Worm (Caenorhabditis elegans): Measurements from ENCODE around the gene acc-3.

ce11 chrX:4698271-4698670 lies 29.0 kb downstream of the acc-3 start:
- TF ChIP-seq tbx-8 (GFP tag; optimal IDR thresholded peaks at IDR 0.05) = no peak
- no peak for TF ChIP-seq unc-39 (tag; optimal IDR thresholded peaks at IDR 0.05)
- TF ChIP-seq mep-1 (tag; optimal IDR thresholded peaks at IDR 0.05) = no peak
- no peak for TF ChIP-seq blmp-1 (tag; optimal IDR thresholded peaks at IDR 0.05)
- TF ChIP-seq unc-62 (GFP tag; optimal IDR thresholded peaks at IDR 0.05) = no peak
- TF ChIP-seq ztf-11 (tag; optimal IDR thresholded peaks at IDR 0.05) = no peak
- TF ChIP-seq nhr-28 (tag; optimal IDR thresholded peaks at IDR 0.05) = no peak
- no peak for TF ChIP-seq bed-3 (GFP tag; optimal IDR thresholded peaks at IDR 0.05)
